Fruit fly (Drosophila melanogaster): Measurements from ENCODE around the gene CG7632.
A peak's percentile ranks its signal among the peaks of the same experiment; 100 is the strongest.

Gene CG7632

dm6 chr3L:21299203-21299602 lies 5.3 kb upstream of the CG7632 start:
- TF ChIP-seq ftz-f1 (GFP tag; optimal IDR thresholded peaks at IDR 0.05): no peak
- no peak for TF ChIP-seq CG17612 (GFP tag; IDR thresholded peaks at IDR 0.05)
- TF ChIP-seq chinmo (GFP tag; IDR thresholded peaks at IDR 0.05; ENCODE audit: partially characterized antibody): 0 out of 4 replicates have a peak, but pooled peaks have one; percentile 37
- TF ChIP-seq sd (tag; optimal IDR thresholded peaks at IDR 0.05): peak; percentile 82
- TF ChIP-seq abd-A (tag; optimal IDR thresholded peaks at IDR 0.05): peak; percentile 86
- TF ChIP-seq ham (GFP tag; IDR thresholded peaks at IDR 0.05): no peak
- TF ChIP-seq CG13894 (tag; optimal IDR thresholded peaks at IDR 0.05): peak; percentile 45
- no peak for TF ChIP-seq E2f1 (GFP tag; IDR thresholded peaks at IDR 0.05)
- no peak for TF ChIP-seq CG17802 (tag; optimal IDR thresholded peaks at IDR 0.05)

dm6 chr3L:21300280-21300679 lies 4.2 kb upstream of the CG7632 start, which contains the start of gene Cpr78Cc:
Gene Cpr78Cc (plus strand): TSS chr3L:21300580.
- TF ChIP-seq Adf1 (GFP tag; IDR thresholded peaks at IDR 0.05): peak; percentile 37; the same call in 1 of the 2 replicates
- no peak for TF ChIP-seq CG34422 (GFP tag; IDR thresholded peaks at IDR 0.05)
- TF ChIP-seq CG4820 (GFP tag; optimal IDR thresholded peaks at IDR 0.05): no peak
- TF ChIP-seq HLH54F (GFP tag; optimal IDR thresholded peaks at IDR 0.05): no peak
- TF ChIP-seq Rfx (GFP tag; IDR thresholded peaks at IDR 0.05): peak; percentile 18; the same call in 1 of the 2 replicates
- peak; percentile 15 for TF ChIP-seq CG13894 (tag; optimal IDR thresholded peaks at IDR 0.05)
- TF ChIP-seq da (GFP tag; optimal IDR thresholded peaks at IDR 0.05): no peak

dm6 chr3L:21301737-21302487 lies 2.6 kb upstream of the CG7632 start:
- peak; percentile 49 for TF ChIP-seq CG12769 (tag; optimal IDR thresholded peaks at IDR 0.05)
- peak; percentile 96 for TF ChIP-seq Blimp-1 (GFP tag; optimal IDR thresholded peaks at IDR 0.05)
- 0 out of 3 replicates have a peak, but pooled peaks have one; percentile 45 for TF ChIP-seq CG2199 (GFP tag; IDR thresholded peaks at IDR 0.05)
- TF ChIP-seq Pdp1 (GFP tag; optimal IDR thresholded peaks at IDR 0.05): peak in 1 of 2 experiments; percentile 40
- peak; percentile 18 for TF ChIP-seq grau (tag; optimal IDR thresholded peaks at IDR 0.05)
- no peak for TF ChIP-seq CG8924 (tag; optimal IDR thresholded peaks at IDR 0.05)
- TF ChIP-seq CG10431 (GFP tag; optimal IDR thresholded peaks at IDR 0.05): peak; percentile 56
- no peak for TF ChIP-seq ham (GFP tag; IDR thresholded peaks at IDR 0.05)
- TF ChIP-seq sd (tag; optimal IDR thresholded peaks at IDR 0.05): peak; percentile 5

dm6 chr3L:21302493-21302892 lies 2.0 kb upstream of the CG7632 start:
- TF ChIP-seq Gsc (GFP tag; IDR thresholded peaks at IDR 0.05): 0 out of 2 replicates have a peak, but pooled peaks have one; percentile 14
- TF ChIP-seq CG6689 (GFP tag; IDR thresholded peaks at IDR 0.05): no peak
- 0 out of 3 replicates have a peak, but pooled peaks have one; percentile 7 for TF ChIP-seq dysf (GFP tag; IDR thresholded peaks at IDR 0.05)

dm6 chr3L:21303659-21304058 lies 838 bp upstream of the CG7632 start:
- TF ChIP-seq sens (GFP tag): peak; percentile 48
- TF ChIP-seq CG14014 (GFP tag; IDR thresholded peaks at IDR 0.05): peak; percentile 21; the same call in 1 of the 2 replicates
- no peak for TF ChIP-seq CG16815 (GFP tag; optimal IDR thresholded peaks at IDR 0.05)
- TF ChIP-seq Eip74EF (GFP tag; optimal IDR thresholded peaks at IDR 0.05): no peak
- 0 out of 2 replicates have a peak, but pooled peaks have one; percentile 9 for TF ChIP-seq CG32532 (GFP tag; IDR thresholded peaks at IDR 0.05)
- peak; percentile 75 for TF ChIP-seq GATAe (GFP tag; conservative IDR thresholded peaks at IDR 0.05)
- TF ChIP-seq sug (tag; optimal IDR thresholded peaks at IDR 0.05): peak; percentile 31
- peak; percentile 17 for TF ChIP-seq grn (GFP tag; optimal IDR thresholded peaks at IDR 0.05)
